Worm (Caenorhabditis elegans): ENCODE data around the gene C55C3.6.

The C55C3.6 gene

DNA sequence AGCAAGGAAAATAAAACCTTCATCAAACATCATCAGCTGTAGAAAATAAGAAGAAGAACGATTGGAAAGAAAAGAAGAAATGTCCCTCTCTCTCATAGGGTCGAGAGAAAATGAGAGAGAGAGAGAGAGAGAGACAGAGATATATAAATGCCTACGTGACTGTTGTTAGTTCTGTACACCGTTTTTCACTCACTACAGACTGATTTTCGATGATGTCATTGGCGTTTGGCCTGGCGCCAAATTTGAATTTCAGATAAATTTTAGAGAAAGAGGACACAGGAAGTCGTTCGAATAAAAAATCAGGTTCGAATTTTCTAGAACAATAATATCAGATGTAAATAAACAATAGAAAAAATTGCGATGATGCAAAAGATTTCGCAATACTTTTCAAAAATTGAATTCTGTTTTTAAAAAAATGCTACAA lies 27.0 kb upstream of the C55C3.6 start (continued):
- TF ChIP-seq Y95B8A.8 (GFP tag; IDR thresholded peaks at IDR 0.05) (no peak), cebp-1 (GFP tag; IDR thresholded peaks at IDR 0.05) (peak; percentile 85), cebp-1 (tag; optimal IDR thresholded peaks at IDR 0.05) (peak; percentile 94), ccch-3 (GFP tag; optimal IDR thresholded peaks at IDR 0.05) (no peak), Y67H2A.10 (GFP tag; conservative IDR thresholded peaks at IDR 0.05) (no peak), C06A6.2 (GFP tag; conservative IDR thresholded peaks at IDR 0.05) (peak; percentile 61; the same call in 1 of the 2 replicates)

DNA sequence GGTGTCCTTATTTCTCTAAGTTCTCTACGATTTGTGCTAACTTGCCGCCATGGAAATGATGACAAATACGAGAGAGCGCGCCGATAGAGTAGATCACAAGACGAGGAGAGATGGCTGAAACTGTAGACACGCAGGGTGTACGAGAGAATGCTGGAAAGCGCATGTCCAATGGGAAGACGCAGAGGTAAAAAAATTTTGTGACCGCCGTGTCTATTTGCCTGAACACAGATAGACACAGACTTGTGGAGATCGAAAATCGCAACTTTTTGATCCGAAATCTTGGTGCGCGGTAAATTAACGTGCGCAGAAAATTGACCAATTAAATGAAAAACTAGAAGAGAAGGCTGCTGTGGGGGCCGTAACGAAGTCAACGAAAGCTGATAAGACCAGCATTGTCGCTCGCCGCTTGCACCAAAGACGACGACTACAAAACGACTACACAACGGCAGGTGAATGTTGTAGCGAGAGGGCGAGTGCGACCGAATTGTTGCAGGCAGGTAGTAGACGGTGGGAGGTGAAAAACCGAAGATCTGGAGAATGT lies 25.8 kb upstream of the C55C3.6 start:
- no peak for TF ChIP-seq sdz-38 (tag; optimal IDR thresholded peaks at IDR 0.05)
- peak; percentile 57 for TF ChIP-seq ZK185.1 (tag; optimal IDR thresholded peaks at IDR 0.05; ENCODE audit: poor library complexity, severe bottlenecking)
- no peak for TF ChIP-seq snpc-3.4 (tag; optimal IDR thresholded peaks at IDR 0.05)
- no peak for TF ChIP-seq unc-62 (GFP tag; optimal IDR thresholded peaks at IDR 0.05)
- no peak for TF ChIP-seq akir-1 (GFP tag; optimal IDR thresholded peaks at IDR 0.05)
- TF ChIP-seq hrde-1 (tag; optimal IDR thresholded peaks at IDR 0.05; ENCODE audit: borderline replicate concordance): no peak
- peak; percentile 35 for TF ChIP-seq chd-7 (tag; optimal IDR thresholded peaks at IDR 0.05)
- no peak for TF ChIP-seq Y53F4B.3 (GFP tag; IDR thresholded peaks at IDR 0.05)
- 0 out of 2 replicates have a peak, but pooled peaks have one; percentile 48 for TF ChIP-seq cebp-1 (GFP tag; IDR thresholded peaks at IDR 0.05)
- TF ChIP-seq cebp-1 (tag; optimal IDR thresholded peaks at IDR 0.05): peak; percentile 72
- no peak for TF ChIP-seq ceh-40 (GFP tag; IDR thresholded peaks at IDR 0.05)
- TF ChIP-seq ztf-3 (GFP tag; optimal IDR thresholded peaks at IDR 0.05): no peak
- TF ChIP-seq hmg-1.2 (GFP tag; IDR thresholded peaks at IDR 0.05): peak; percentile 90
- 0 out of 2 replicates have a peak, but pooled peaks have one; percentile 5 for TF ChIP-seq mcd-1 (GFP tag; IDR thresholded peaks at IDR 0.05)
- TF ChIP-seq somi-1 (GFP tag; optimal IDR thresholded peaks at IDR 0.05): peak; percentile 56
- no peak for TF ChIP-seq ztf-6 (GFP tag; IDR thresholded peaks at IDR 0.05)
- TF ChIP-seq ztf-26 (tag; optimal IDR thresholded peaks at IDR 0.05): peak; percentile 57
- TF ChIP-seq tbp1 (GFP tag; optimal IDR thresholded peaks at IDR 0.05): peak; percentile 28
- TF ChIP-seq nfyb-1 (GFP tag; IDR thresholded peaks at IDR 0.05): peak; percentile 58; the same call in 1 of the 2 replicates
- no peak for TF ChIP-seq bed-2 (GFP tag; IDR thresholded peaks at IDR 0.05)
- TF ChIP-seq lin-40 (tag; optimal IDR thresholded peaks at IDR 0.05): peak; percentile 77
- TF ChIP-seq ztf-22 (GFP tag; optimal IDR thresholded peaks at IDR 0.05): no peak
- peak; percentile 78 for TF ChIP-seq efl-1 (GFP tag; optimal IDR thresholded peaks at IDR 0.05)
- peak; percentile 86 for TF ChIP-seq madf-6 (GFP tag; IDR thresholded peaks at IDR 0.05)
- no peak for TF ChIP-seq nhr-120 (GFP tag; IDR thresholded peaks at IDR 0.05)
- TF ChIP-seq B0261.1 (tag; optimal IDR thresholded peaks at IDR 0.05): no peak
- peak; percentile 18 for TF ChIP-seq dpl-1 (GFP tag; optimal IDR thresholded peaks at IDR 0.05)
- no peak for TF ChIP-seq madf-3 (GFP tag; IDR thresholded peaks at IDR 0.05)
- 0 out of 2 replicates have a peak, but pooled peaks have one; percentile 56 for TF ChIP-seq C06A6.2 (GFP tag; conservative IDR thresholded peaks at IDR 0.05)
- no peak for TF ChIP-seq snpc-4 (GFP tag; optimal IDR thresholded peaks at IDR 0.05)
- peak; percentile 25 to 68 (median 48) for TF ChIP-seq snpc-4 (tag; optimal IDR thresholded peaks at IDR 0.05)
- peak in 1 of 3 experiments; percentile 34 for TF ChIP-seq lin-35 (GFP tag; optimal IDR thresholded peaks at IDR 0.05)
- no peak for TF ChIP-seq aptf-2 (GFP tag; conservative IDR thresholded peaks at IDR 0.05)
- TF ChIP-seq mxl-1 (tag; optimal IDR thresholded peaks at IDR 0.05): no peak
- peak; percentile 30 for TF ChIP-seq atf-7 (tag; optimal IDR thresholded peaks at IDR 0.05)
- peak; percentile 57 for TF ChIP-seq xnd-1 (tag; optimal IDR thresholded peaks at IDR 0.05)
- TF ChIP-seq die-1 (tag; optimal IDR thresholded peaks at IDR 0.05): peak; percentile 59
- peak; percentile 39 for TF ChIP-seq lsl-1 (GFP tag; optimal IDR thresholded peaks at IDR 0.05)
- TF ChIP-seq dox-1 (GFP tag; IDR thresholded peaks at IDR 0.05): peak; percentile 66
- peak; percentile 68 for TF ChIP-seq B0336.3 (GFP tag; IDR thresholded peaks at IDR 0.05)
- TF ChIP-seq him-1 (tag; optimal IDR thresholded peaks at IDR 0.05): no peak
- TF ChIP-seq F57C9.4 (tag; optimal IDR thresholded peaks at IDR 0.05): no peak
- TF ChIP-seq madf-8 (GFP tag; conservative IDR thresholded peaks at IDR 0.05): peak; percentile 64
